Fruit fly (Drosophila melanogaster) Kc167 (cell line): Measurements from ENCODE around the gene CG4313.

ENCODE experiments used
- Myc ChIP-seq: fragments of >200 bp; optimal IDR thresholded peaks from 2 replicates; lab custom pipeline; 2017; ENCODE audit warnings: missing external identifiers
- Sin3A ChIP-seq: fragments of >200 bp; optimal IDR thresholded peaks from 2 replicates; lab custom pipeline; 2018; ENCODE audit warnings: missing external identifiers
- h ChIP-seq: fragments of >200 bp; optimal IDR thresholded peaks from 3 replicates; lab custom pipeline; 2018; ENCODE audit warnings: missing external identifiers
- insv ChIP-seq: fragments of >200 bp; optimal IDR thresholded peaks from 3 replicates; lab custom pipeline; 2018; ENCODE audit warnings: missing external identifiers
- psq ChIP-seq: fragments of >200 bp; optimal IDR thresholded peaks from 2 replicates; lab custom pipeline; 2017; ENCODE audit warnings: missing external identifiers
- ttk ChIP-seq: sonication (Bioruptor generic); optimal IDR thresholded peaks from 2 replicates; lab custom pipeline; 2017; ENCODE audit warnings: missing external identifiers

- no peak for TF ChIP-seq ttk
- no peak for TF ChIP-seq psq (lab: Kevin White, UChicago)
- TF ChIP-seq h (lab: Kevin White, UChicago) = no peak
- TF ChIP-seq Myc (lab: Kevin White, UChicago) = no peak
- no peak for TF ChIP-seq Sin3A (lab: Kevin White, UChicago)
- no peak for TF ChIP-seq insv (lab: Kevin White, UChicago)
Observed at dm6 chrX:2012121-2012452, 29.6 kb upstream of the CG4313 start.
